Fruit fly (Drosophila melanogaster): ENCODE results near the gene Ilp6.

Gene Ilp6

dm6 chrX:2306760-2307159 lies 27.7 kb downstream of the Ilp6 start:
- TF ChIP-seq fkh (GFP tag; optimal IDR thresholded peaks at IDR 0.05) (no peak), CG7368 (GFP tag; optimal IDR thresholded peaks at IDR 0.05) (no peak), CG8119 (GFP tag; IDR thresholded peaks at IDR 0.05) (no peak), Met (GFP tag; optimal IDR thresholded peaks at IDR 0.05) (no peak), OdsH (GFP tag; optimal IDR thresholded peaks at IDR 0.05) (no peak)

dm6 chrX:2306307-2306706 lies 28.2 kb downstream of the Ilp6 start:
- TF ChIP-seq esn (GFP tag; optimal IDR thresholded peaks at IDR 0.05) (peak; percentile 85), Lpt (GFP tag; optimal IDR thresholded peaks at IDR 0.05) (peak; percentile 65), CG6792 (GFP tag; optimal IDR thresholded peaks at IDR 0.05) (peak; percentile 79), Sox14 (GFP tag; optimal IDR thresholded peaks at IDR 0.05) (peak; percentile 84), Hr4 (GFP tag; optimal IDR thresholded peaks at IDR 0.05) (peak; percentile 78), Ets21C (GFP tag; optimal IDR thresholded peaks at IDR 0.05) (peak; percentile 71), Gug (GFP tag; IDR thresholded peaks at IDR 0.05) (peak; percentile 62), CG3032 (tag; optimal IDR thresholded peaks at IDR 0.05) (peak; percentile 59), CG8119 (GFP tag; IDR thresholded peaks at IDR 0.05) (peak; percentile 85), Smox (GFP tag; optimal IDR thresholded peaks at IDR 0.05) (peak; percentile 77), achi (GFP tag; optimal IDR thresholded peaks at IDR 0.05) (peak; percentile 74), Eip78C (GFP tag) (peak; percentile 92), CG8319 (GFP tag; optimal IDR thresholded peaks at IDR 0.05) (peak; percentile 55), eg (GFP tag; IDR thresholded peaks at IDR 0.05) (peak; percentile 17; the same call in 2 of the 3 replicates), Sox15 (GFP tag; optimal IDR thresholded peaks at IDR 0.05) (peak; percentile 61), cyc (GFP tag; optimal IDR thresholded peaks at IDR 0.05) (peak; percentile 77), dac (GFP tag; optimal IDR thresholded peaks at IDR 0.05) (peak; percentile 55), CG34406 (GFP tag; optimal IDR thresholded peaks at IDR 0.05) (peak; percentile 77), CG32006 (GFP tag; optimal IDR thresholded peaks at IDR 0.05) (peak; percentile 88), Ets96B (tag; optimal IDR thresholded peaks at IDR 0.05) (peak; percentile 56), fd59A (GFP tag; optimal IDR thresholded peaks at IDR 0.05) (peak; percentile 64), Sox102F (GFP tag; optimal IDR thresholded peaks at IDR 0.05) (peak; percentile 85), CG31627 (GFP tag; optimal IDR thresholded peaks at IDR 0.05) (peak; percentile 86), Blimp-1 (GFP tag; optimal IDR thresholded peaks at IDR 0.05) (peak; percentile 54), topi (GFP tag; optimal IDR thresholded peaks at IDR 0.05) (peak; percentile 84), vri (GFP tag; optimal IDR thresholded peaks at IDR 0.05) (peak; percentile 49), fkh (GFP tag; optimal IDR thresholded peaks at IDR 0.05) (no peak), CG10669 (GFP tag; optimal IDR thresholded peaks at IDR 0.05) (peak; percentile 63), Eip93F (GFP tag; optimal IDR thresholded peaks at IDR 0.05) (peak; percentile 33), CG11294 (GFP tag; IDR thresholded peaks at IDR 0.05) (peak; percentile 52; the same call in 1 of the 2 replicates), CG9139 (GFP tag; optimal IDR thresholded peaks at IDR 0.05) (no peak), Eip75B (GFP tag; optimal IDR thresholded peaks at IDR 0.05) (peak; percentile 75), CG11902 (GFP tag; optimal IDR thresholded peaks at IDR 0.05) (peak; percentile 48), CG6163 (GFP tag; IDR thresholded peaks at IDR 0.05) (peak; percentile 11; the same call in 1 of the 3 replicates), salr (GFP tag; optimal IDR thresholded peaks at IDR 0.05) (peak in 1 of 2 experiments; percentile 82), CG15336 (GFP tag; IDR thresholded peaks at IDR 0.05) (peak; percentile 84), dsx (GFP tag; optimal IDR thresholded peaks at IDR 0.05; ENCODE audit: poor library complexity, severe bottlenecking) (no peak), spab (GFP tag; optimal IDR thresholded peaks at IDR 0.05) (peak; percentile 69), CG6854 (GFP tag; optimal IDR thresholded peaks at IDR 0.05) (peak; percentile 13), CG3919 (GFP tag; optimal IDR thresholded peaks at IDR 0.05) (peak; percentile 72), CG8632 (GFP tag; optimal IDR thresholded peaks at IDR 0.05) (peak; percentile 78), CG7368 (GFP tag; optimal IDR thresholded peaks at IDR 0.05) (peak; percentile 74), Met (GFP tag; optimal IDR thresholded peaks at IDR 0.05) (peak; percentile 88), CG11762 (GFP tag; optimal IDR thresholded peaks at IDR 0.05; ENCODE audit: insufficient read depth) (peak; percentile 42), net (GFP tag; optimal IDR thresholded peaks at IDR 0.05) (peak; percentile 65), OdsH (GFP tag; optimal IDR thresholded peaks at IDR 0.05) (peak; percentile 82), fd85E (GFP tag; optimal IDR thresholded peaks at IDR 0.05) (no peak), lz (GFP tag; optimal IDR thresholded peaks at IDR 0.05) (peak; percentile 81), CG10631 (GFP tag; optimal IDR thresholded peaks at IDR 0.05) (peak; percentile 82)
